Worm (Caenorhabditis elegans) whole organism, early embryonic: ENCODE data around the gene col-122.
A peak's percentile ranks its signal among the peaks of the same experiment; 100 is the strongest.

Experiments
- B0310.2 ChIP-seq: sonication (generic microtip); optimal IDR thresholded peaks from 2 replicates; lab custom pipeline; 2016; ENCODE audit warnings: mild to moderate bottlenecking, missing genetic modification characterization, missing compliant biosample characterization
- F13C5.2 ChIP-seq: sonication (generic microtip); optimal IDR thresholded peaks from 2 replicates; lab custom pipeline; 2017; ENCODE audit warnings: mild to moderate bottlenecking, missing genetic modification characterization, inconsistent platforms, missing compliant biosample characterization
- aly-1 ChIP-seq: sonication (generic microtip); optimal IDR thresholded peaks from 2 replicates; lab custom pipeline; 2016; ENCODE audit warnings: missing genetic modification characterization, missing compliant biosample characterization
- ama-1 ChIP-seq: fragments of 150-350 bp; optimal IDR thresholded peaks from 2 replicates; lab custom pipeline; 2014
- ceh-13 ChIP-seq: fragments of 200-800 bp; sonication (Bioruptor generic); optimal IDR thresholded peaks from 2 replicates; lab custom pipeline; 2018; ENCODE audit warnings: mild to moderate bottlenecking, missing genetic modification characterization, missing compliant biosample characterization
- ceh-36 ChIP-seq: sonication (generic microtip); optimal IDR thresholded peaks from 2 replicates; lab custom pipeline; 2016; ENCODE audit warnings: missing genetic modification characterization, inconsistent platforms, missing compliant biosample characterization
- ets-7 ChIP-seq: sonication (generic microtip); optimal IDR thresholded peaks from 2 replicates; lab custom pipeline; 2016; ENCODE audit warnings: missing genotype, missing genetic modification characterization, missing compliant biosample characterization
- flt-1 ChIP-seq: fragments of 200-800 bp; sonication (Bioruptor generic); IDR thresholded peaks from 2 replicates; pipeline ENCODE4 v1.3.6; 2022; ENCODE audit warnings: missing genetic modification characterization, missing compliant biosample characterization
- hmbx-1 ChIP-seq: sonication (generic microtip); optimal IDR thresholded peaks from 2 replicates; lab custom pipeline; 2016; ENCODE audit warnings: mild to moderate bottlenecking, missing genetic modification characterization, missing compliant biosample characterization
- hmg-4 ChIP-seq: fragments of 200-800 bp; sonication (Bioruptor generic); optimal IDR thresholded peaks from 2 replicates; lab custom pipeline; 2018; ENCODE audit warnings: mild to moderate bottlenecking, missing genetic modification characterization, missing compliant biosample characterization
- hnd-1 ChIP-seq: sonication (generic microtip); optimal IDR thresholded peaks from 2 replicates; lab custom pipeline; 2016; ENCODE audit warnings: missing genetic modification characterization, missing compliant biosample characterization
- pes-1 ChIP-seq: fragments of 200-800 bp; sonication (Bioruptor generic); IDR thresholded peaks from 2 replicates; pipeline ENCODE4 v1.3.6; 2022; ENCODE audit warnings: missing genetic modification reagents, missing genetic modification characterization, missing compliant biosample characterization
- scrt-1 ChIP-seq: fragments of 200-800 bp; sonication (Bioruptor generic); IDR thresholded peaks from 2 replicates; pipeline ENCODE4 v1.3.6; 2022; ENCODE audit warnings: missing genetic modification characterization, missing compliant biosample characterization
- sea-1 ChIP-seq: fragments of 200-800 bp; sonication (Bioruptor generic); conservative IDR thresholded peaks from 2 replicates; pipeline ENCODE4 v1.3.6; 2022; ENCODE audit warnings: missing genetic modification characterization, missing compliant biosample characterization
- tbx-11 ChIP-seq: fragments of 200-800 bp; sonication (Bioruptor generic); IDR thresholded peaks from 2 replicates; pipeline ENCODE4 v1.3.6; 2022; ENCODE audit warnings: missing genetic modification characterization, missing compliant biosample characterization
- tbx-37 ChIP-seq: fragments of 200-800 bp; sonication (Bioruptor generic); conservative IDR thresholded peaks from 2 replicates; pipeline ENCODE4 v1.3.6; 2022; ENCODE audit warnings: missing genetic modification reagents, missing genetic modification characterization, missing compliant biosample characterization
- tra-4 ChIP-seq: sonication (generic microtip); optimal IDR thresholded peaks from 2 replicates; lab custom pipeline; 2017; ENCODE audit warnings: missing genetic modification characterization, missing compliant biosample characterization

The col-122 gene

DNA sequence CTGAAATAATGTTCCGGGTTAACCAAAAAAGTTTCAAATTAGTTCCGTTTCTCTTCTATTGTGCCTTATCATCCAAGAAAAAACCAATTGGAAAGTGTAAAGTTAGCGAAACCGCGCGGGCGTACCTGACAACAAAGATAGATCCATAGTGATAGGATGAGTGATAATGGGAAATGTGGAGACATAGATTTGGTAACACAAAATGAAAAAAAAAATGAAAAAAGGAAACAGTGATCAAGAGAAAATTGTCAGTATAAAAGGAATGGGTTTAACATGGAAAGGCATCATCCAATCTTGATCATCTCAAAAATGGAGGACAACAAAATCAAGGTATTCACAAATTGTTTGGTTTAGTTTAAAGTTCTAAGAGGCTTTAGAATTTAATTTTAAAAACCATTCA, at the start of gene col-122:
col-122 (plus strand) TSS at position 301 of the 400 bp plus-strand sequence.
- no peak for TF ChIP-seq hmg-4 (GFP tag; lab: Kevin White, UChicago)
- no peak for TF ChIP-seq tbx-37 (GFP tag; lab: Robert Waterston, UW)
- TF ChIP-seq ceh-36 (tag; lab: Kevin White, UChicago): no peak
- no peak for TF ChIP-seq F13C5.2
- no peak for TF ChIP-seq hnd-1 (tag; lab: Kevin White, UChicago)
- no peak for TF ChIP-seq sea-1
- no peak for TF ChIP-seq B0310.2 (tag; lab: Kevin White, UChicago)
- TF ChIP-seq ceh-13 (GFP tag; lab: Kevin White, UChicago): no peak
- TF ChIP-seq aly-1 (tag; lab: Kevin White, UChicago): no peak
- no peak for TF ChIP-seq ets-7
- no peak for TF ChIP-seq tbx-11 (GFP tag; lab: Robert Waterston, UW)

DNA sequence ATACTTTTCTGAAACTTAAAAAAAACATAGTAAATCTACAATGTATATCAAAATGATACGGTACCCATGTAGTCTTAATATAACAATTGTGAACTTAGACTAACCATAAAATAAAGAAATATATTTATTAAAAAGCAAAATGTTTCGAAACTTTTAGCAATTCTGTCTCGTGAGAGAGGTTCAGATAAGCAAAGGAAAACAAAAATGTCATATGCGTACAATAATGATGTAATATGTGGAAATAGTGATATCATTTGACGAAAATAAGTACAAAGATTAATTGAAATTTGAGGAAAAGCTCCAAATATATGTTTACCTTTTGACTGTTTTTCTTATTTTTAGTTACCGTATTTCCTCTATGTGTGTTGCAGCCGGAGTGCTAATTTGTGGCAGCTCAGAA, 49.0 kb upstream of the col-122 start:
- TF ChIP-seq ceh-13 (GFP tag; lab: Kevin White, UChicago) (no peak), ets-7 (no peak), B0310.2 (tag; lab: Kevin White, UChicago) (no peak), tbx-37 (GFP tag; lab: Robert Waterston, UW) (no peak), hmg-4 (GFP tag; lab: Kevin White, UChicago) (no peak), tra-4 (tag; lab: Kevin White, UChicago) (no peak)

DNA sequence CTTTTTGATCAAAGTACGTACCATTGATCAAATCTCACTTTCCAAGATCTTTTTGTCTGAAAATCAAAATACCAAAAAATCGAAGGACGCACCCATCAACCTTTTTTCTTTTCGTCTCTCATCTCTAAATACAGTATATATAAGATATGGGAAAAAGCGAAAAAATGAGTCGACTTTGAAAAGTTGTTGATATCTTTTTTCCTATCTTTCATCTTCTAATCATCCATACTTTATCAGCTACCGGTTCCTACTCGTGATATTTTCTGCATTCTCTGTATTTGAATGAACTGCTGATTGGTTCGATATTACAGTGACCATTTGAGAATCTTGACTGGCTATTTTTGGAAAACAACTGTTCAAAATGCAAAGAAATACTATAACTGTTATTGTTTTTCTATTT, 46.3 kb upstream of the col-122 start, which contains the start of gene C33A12.19:
C33A12.19 (plus strand) TSS at position 169 of the 400 bp plus-strand sequence.
- no peak for TF ChIP-seq scrt-1
- no peak for TF ChIP-seq hmg-4 (GFP tag; lab: Kevin White, UChicago)
- TF ChIP-seq sea-1: no peak
- no peak for TF ChIP-seq ceh-36 (tag; lab: Kevin White, UChicago)

DNA sequence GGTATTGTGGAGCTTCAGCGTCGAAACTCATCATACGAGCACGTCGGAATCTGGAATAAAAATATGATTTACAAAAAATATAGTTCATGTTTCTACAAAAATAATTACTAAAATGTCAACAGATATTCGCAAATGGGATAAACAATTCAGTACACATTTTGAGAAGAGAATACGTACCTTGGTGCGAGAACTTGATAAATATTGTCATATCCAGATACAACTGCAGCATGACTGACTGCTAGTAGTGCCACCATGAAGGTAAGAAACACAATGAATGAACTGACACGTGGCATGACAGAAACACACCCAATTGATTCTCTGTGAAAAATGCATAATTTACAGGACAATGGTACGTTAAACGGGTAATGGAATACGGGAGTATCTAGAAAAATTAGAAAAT, 44.6 kb upstream of the col-122 start, which contains the start of gene nlp-35:
nlp-35 (minus strand) TSS at position 319 of the 400 bp plus-strand sequence.
- TF ChIP-seq F13C5.2 (no peak), sea-1 (no peak), B0310.2 (tag; lab: Kevin White, UChicago) (no peak), ceh-36 (tag; lab: Kevin White, UChicago) (no peak), ets-7 (no peak), tra-4 (tag; lab: Kevin White, UChicago) (no peak), aly-1 (tag; lab: Kevin White, UChicago) (no peak), hnd-1 (tag; lab: Kevin White, UChicago) (no peak), flt-1 (GFP tag; lab: Robert Waterston, UW) (no peak), hmg-4 (GFP tag; lab: Kevin White, UChicago) (no peak), pes-1 (no peak), ceh-13 (GFP tag; lab: Kevin White, UChicago) (no peak), ama-1 (lab: Kevin White, UChicago) (no peak)

DNA sequence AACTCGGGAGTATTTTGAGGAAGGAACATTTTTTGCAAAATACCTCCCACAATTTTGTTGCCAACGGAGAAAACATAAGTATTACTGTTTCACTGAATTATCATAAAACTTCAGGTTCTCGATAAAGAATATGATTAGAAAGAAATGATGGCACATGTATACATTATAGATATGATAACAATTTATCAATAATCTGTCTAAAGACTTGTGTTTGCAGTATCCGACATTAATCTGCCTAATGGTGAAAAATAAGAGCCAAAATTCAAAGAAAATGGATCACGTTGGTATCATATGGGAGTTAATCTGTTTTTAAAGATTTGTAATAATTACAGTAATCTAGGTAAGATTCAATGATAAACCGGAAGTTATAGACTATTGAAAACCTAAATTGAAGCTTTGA, 42.5 kb upstream of the col-122 start:
- TF ChIP-seq flt-1 (GFP tag; lab: Robert Waterston, UW) (no peak), tbx-11 (GFP tag; lab: Robert Waterston, UW) (no peak), hnd-1 (tag; lab: Kevin White, UChicago) (no peak), F13C5.2 (no peak), tra-4 (tag; lab: Kevin White, UChicago) (no peak), aly-1 (tag; lab: Kevin White, UChicago) (no peak), pes-1 (no peak), ceh-36 (tag; lab: Kevin White, UChicago) (no peak), tbx-37 (GFP tag; lab: Robert Waterston, UW) (no peak), hmbx-1 (tag; lab: Kevin White, UChicago) (no peak), hmg-4 (GFP tag; lab: Kevin White, UChicago) (no peak), sea-1 (no peak)

DNA sequence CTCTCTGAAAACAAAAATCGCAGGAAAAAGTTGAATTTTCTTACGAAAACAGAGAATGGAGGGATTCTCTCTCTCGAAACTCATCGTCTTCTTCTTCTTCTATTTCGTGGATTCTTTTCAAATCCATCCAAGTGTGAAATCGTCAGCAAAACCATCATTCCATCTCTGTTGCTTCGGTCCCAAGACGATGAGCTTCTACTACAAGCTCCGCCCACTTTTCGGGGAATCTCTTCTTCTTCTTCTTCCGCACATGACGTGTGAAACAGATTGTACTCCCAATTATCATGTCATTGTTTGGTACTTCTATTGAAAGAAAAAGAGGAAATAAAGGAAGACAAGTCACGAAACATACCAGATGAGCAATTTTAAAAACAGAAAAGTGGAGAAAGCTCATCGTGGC, 40.0 kb upstream of the col-122 start:
- TF ChIP-seq tbx-11 (GFP tag; lab: Robert Waterston, UW): no peak
- no peak for TF ChIP-seq ama-1 (lab: Kevin White, UChicago)
- TF ChIP-seq tra-4 (tag; lab: Kevin White, UChicago): no peak
- TF ChIP-seq ets-7: no peak
- TF ChIP-seq ceh-13 (GFP tag; lab: Kevin White, UChicago): no peak
- TF ChIP-seq flt-1 (GFP tag; lab: Robert Waterston, UW): no peak
- TF ChIP-seq F13C5.2: no peak
- TF ChIP-seq ceh-36 (tag; lab: Kevin White, UChicago): no peak
- no peak for TF ChIP-seq B0310.2 (tag; lab: Kevin White, UChicago)
- TF ChIP-seq aly-1 (tag; lab: Kevin White, UChicago): no peak
- TF ChIP-seq hmbx-1 (tag; lab: Kevin White, UChicago): no peak
- TF ChIP-seq scrt-1: no peak
- TF ChIP-seq hnd-1 (tag; lab: Kevin White, UChicago): no peak
- TF ChIP-seq pes-1: no peak
- TF ChIP-seq tbx-37 (GFP tag; lab: Robert Waterston, UW): no peak
- no peak for TF ChIP-seq hmg-4 (GFP tag; lab: Kevin White, UChicago)

DNA sequence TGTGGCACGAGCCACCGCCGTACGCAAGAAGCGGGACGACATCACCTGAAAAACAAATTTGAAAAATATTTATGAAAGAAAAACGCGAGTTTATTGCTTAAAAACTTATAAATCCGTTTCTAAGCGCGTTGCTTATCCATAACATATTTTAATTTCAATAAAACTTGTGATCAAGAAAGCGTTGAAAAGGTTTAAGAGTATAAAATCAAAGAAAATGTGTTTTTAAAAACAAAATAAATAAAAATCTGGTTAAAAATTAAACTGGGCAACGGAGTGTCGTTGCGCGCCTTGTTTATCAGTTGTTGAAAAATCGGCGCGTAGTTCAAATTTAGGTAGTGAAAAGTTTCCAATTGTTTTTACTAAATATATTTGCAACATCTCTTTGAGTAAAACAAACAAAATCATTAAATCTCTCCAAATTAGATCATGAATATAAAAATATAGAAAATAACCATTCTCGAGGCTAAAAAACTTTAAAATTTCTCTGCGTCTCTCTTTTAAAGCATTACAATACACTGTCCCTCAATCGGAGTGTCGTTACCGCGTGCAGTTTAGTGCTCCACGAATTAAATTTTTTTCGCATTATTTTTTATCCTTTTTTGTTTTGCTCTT, 38.2 kb upstream of the col-122 start, which contains the start of gene ndua-5:
ndua-5 (minus strand) TSS at position 51 of the 612 bp plus-strand sequence.
- peak; percentile 11 for TF ChIP-seq F13C5.2
- no peak for TF ChIP-seq ets-7
- TF ChIP-seq ceh-36 (tag; lab: Kevin White, UChicago): no peak
- no peak for TF ChIP-seq sea-1
- no peak for TF ChIP-seq tbx-11 (GFP tag; lab: Robert Waterston, UW)
